Fruit fly (Drosophila melanogaster) Kc167 (cell line): Measurements from ENCODE around the gene CG46026.

ENCODE experiments used
- Myc ChIP-seq: fragments of >200 bp; optimal IDR thresholded peaks from 2 replicates; lab custom pipeline; 2017; ENCODE audit warnings: missing external identifiers
- Sin3A ChIP-seq: fragments of >200 bp; optimal IDR thresholded peaks from 2 replicates; lab custom pipeline; 2018; ENCODE audit warnings: missing external identifiers
- h ChIP-seq: fragments of >200 bp; optimal IDR thresholded peaks from 3 replicates; lab custom pipeline; 2018; ENCODE audit warnings: missing external identifiers
- insv ChIP-seq: fragments of >200 bp; optimal IDR thresholded peaks from 3 replicates; lab custom pipeline; 2018; ENCODE audit warnings: missing external identifiers
- psq ChIP-seq: fragments of >200 bp; optimal IDR thresholded peaks from 2 replicates; lab custom pipeline; 2017; ENCODE audit warnings: missing external identifiers
- ttk ChIP-seq: sonication (Bioruptor generic); optimal IDR thresholded peaks from 2 replicates; lab custom pipeline; 2017; ENCODE audit warnings: missing external identifiers

dm6 chr3R:6351696-6352378 is 45.2 kb downstream of the CG46026 start:
- TF ChIP-seq insv, result no peak
- no peak for TF ChIP-seq ttk (lab: Kevin White, UChicago)
- no peak for TF ChIP-seq Myc (lab: Kevin White, UChicago)
- no peak for TF ChIP-seq h (lab: Kevin White, UChicago)
- TF ChIP-seq psq (lab: Kevin White, UChicago), result no peak
- TF ChIP-seq Sin3A, result no peak
